Worm (Caenorhabditis elegans) whole organism, young adult: ENCODE measurements around the gene F46G10.4.

Experiments
- B0019.2 ChIP-seq: fragments of 200-800 bp; sonication (Bioruptor generic); conservative IDR thresholded peaks from 2 replicates; pipeline ENCODE4 v1.3.6; 2022; ENCODE audit warnings: missing genetic modification reagents, missing genetic modification characterization, missing compliant biosample characterization
- C06A6.2 ChIP-seq: fragments of 200-800 bp; sonication (Bioruptor generic); conservative IDR thresholded peaks from 2 replicates; pipeline ENCODE4 v1.3.6; 2022; ENCODE audit warnings: missing genetic modification characterization, missing compliant biosample characterization
- C17E4.6 ChIP-seq: fragments of 200-800 bp; sonication (Bioruptor generic); IDR thresholded peaks from 2 replicates; pipeline ENCODE4 v1.3.6; 2022; ENCODE audit warnings: missing genetic modification reagents, missing genetic modification characterization, missing compliant biosample characterization
- F23B12.7 ChIP-seq: sonication (generic microtip); optimal IDR thresholded peaks from 2 replicates; lab custom pipeline; 2017; ENCODE audit warnings: missing genetic modification characterization, mild to moderate bottlenecking, missing compliant biosample characterization, antibody characterized with exemption, moderate library complexity; ENCODE audit not compliant: insufficient read depth
- F37B4.10 ChIP-seq: fragments of 200-800 bp; sonication (Bioruptor generic); IDR thresholded peaks from 2 replicates; pipeline ENCODE4 v1.3.6; 2022; ENCODE audit warnings: missing genetic modification characterization, missing compliant biosample characterization
- F57C9.4 ChIP-seq: sonication (generic microtip); optimal IDR thresholded peaks from 2 replicates; lab custom pipeline; 2017; ENCODE audit warnings: mild to moderate bottlenecking, missing genetic modification characterization, missing compliant biosample characterization
- K11D2.4 ChIP-seq: fragments of 200-800 bp; sonication (Bioruptor generic); IDR thresholded peaks from 2 replicates; pipeline ENCODE4 v1.3.6; 2022; ENCODE audit warnings: missing genetic modification reagents, missing genetic modification characterization, missing compliant biosample characterization
- Y53F4B.3 ChIP-seq: fragments of 200-800 bp; sonication (Bioruptor generic); IDR thresholded peaks from 2 replicates; pipeline ENCODE4 v1.3.6; 2022; ENCODE audit warnings: missing genetic modification reagents, missing genetic modification characterization, missing compliant biosample characterization
- ZK185.1 ChIP-seq: sonication (generic microtip); optimal IDR thresholded peaks from 2 replicates; lab custom pipeline; 2016; ENCODE audit warnings: mild to moderate bottlenecking, missing genetic modification characterization, missing compliant biosample characterization; ENCODE audit not compliant: poor library complexity, severe bottlenecking
- attf-5 ChIP-seq: fragments of 200-800 bp; sonication (Bioruptor generic); optimal IDR thresholded peaks from 2 replicates; lab custom pipeline; 2018; ENCODE audit warnings: mild to moderate bottlenecking, missing genetic modification characterization, missing compliant biosample characterization
- bed-1 ChIP-seq: fragments of 200-800 bp; sonication (Bioruptor generic); IDR thresholded peaks from 2 replicates; pipeline ENCODE4 v1.3.6; 2022; ENCODE audit warnings: missing genetic modification reagents, missing genetic modification characterization, missing compliant biosample characterization
- cebp-1 ChIP-seq, 2 experiments: fragments of 200-800 bp in 1 of 2; sonication (Bioruptor generic) in 1 of 2; sonication (generic microtip) in 1 of 2; IDR thresholded peaks in 1 of 2; optimal IDR thresholded peaks in 1 of 2; 2 replicates each; pipeline versions ENCODE4 v1.3.6 to Lab custom; 2017 to 2022; ENCODE audit warnings: missing compliant biosample characterization in 2 of 2, missing genetic modification characterization in 2 of 2, mild to moderate bottlenecking in 1 of 2, missing genetic modification reagents in 1 of 2, moderate library complexity in 1 of 2
- ceh-100 ChIP-seq: fragments of 200-800 bp; sonication (Bioruptor generic); IDR thresholded peaks from 2 replicates; pipeline ENCODE4 v1.3.6; 2022; ENCODE audit warnings: missing genetic modification reagents, missing genetic modification characterization, missing compliant biosample characterization
- ceh-27 ChIP-seq: fragments of 200-800 bp; sonication (Bioruptor generic); optimal IDR thresholded peaks from 2 replicates; lab custom pipeline; 2018; ENCODE audit warnings: mild to moderate bottlenecking, missing genetic modification characterization, moderate library complexity, missing compliant biosample characterization
- ceh-91 ChIP-seq: fragments of 200-800 bp; sonication (Bioruptor generic); IDR thresholded peaks from 2 replicates; pipeline ENCODE4 v1.3.6; 2022; ENCODE audit warnings: missing genetic modification reagents, missing genetic modification characterization, missing compliant biosample characterization
- chd-7 ChIP-seq: sonication (generic microtip); optimal IDR thresholded peaks from 2 replicates; lab custom pipeline; 2016; ENCODE audit warnings: mild to moderate bottlenecking, missing genetic modification characterization, moderate library complexity, missing compliant biosample characterization
- efl-1 ChIP-seq: fragments of 150-350 bp; optimal IDR thresholded peaks from 2 replicates; lab custom pipeline; 2014; ENCODE audit warnings: missing biosample characterization, missing genetic modification reagents, missing genetic modification characterization
- him-1 ChIP-seq: sonication (generic microtip); optimal IDR thresholded peaks from 2 replicates; lab custom pipeline; 2016; ENCODE audit warnings: missing genotype, missing genetic modification reagents, missing genetic modification characterization, missing compliant biosample characterization
- let-526 ChIP-seq: fragments of 200-800 bp; sonication (Bioruptor generic); IDR thresholded peaks from 2 replicates; pipeline ENCODE4 v1.3.6; 2022; ENCODE audit warnings: missing genetic modification reagents, missing genetic modification characterization, missing compliant biosample characterization
- let-607 ChIP-seq, 2 experiments: fragments of 200-800 bp in 1 of 2; sonication (Bioruptor generic) in 1 of 2; sonication (generic microtip) in 1 of 2; optimal IDR thresholded peaks; 2 replicates each; lab custom pipeline; 2016 to 2018; ENCODE audit warnings: mild to moderate bottlenecking in 2 of 2, missing compliant biosample characterization in 2 of 2, missing genetic modification characterization in 2 of 2, moderate library complexity in 2 of 2, missing genotype in 1 of 2
- lin-35 ChIP-seq, 3 experiments: fragments of 150-350 bp in 2 of 3; sonication (generic microtip) in 1 of 3; optimal IDR thresholded peaks; 2 replicates each; lab custom pipeline; 2014 to 2018; ENCODE audit warnings: missing biosample characterization in 3 of 3, missing genetic modification characterization in 3 of 3, missing genetic modification reagents in 3 of 3
- lin-40 ChIP-seq: sonication (generic microtip); optimal IDR thresholded peaks from 2 replicates; lab custom pipeline; 2016; ENCODE audit warnings: missing genetic modification characterization, mild to moderate bottlenecking, missing compliant biosample characterization, missing genotype, missing genetic modification reagents
- lsl-1 ChIP-seq: fragments of 200-800 bp; sonication (Bioruptor generic); optimal IDR thresholded peaks from 2 replicates; lab custom pipeline; 2018; ENCODE audit warnings: mild to moderate bottlenecking, missing genetic modification characterization, moderate library complexity, missing compliant biosample characterization
- madf-8 ChIP-seq: fragments of 200-800 bp; sonication (Bioruptor generic); conservative IDR thresholded peaks from 2 replicates; pipeline ENCODE4 v1.3.6; 2022; ENCODE audit warnings: missing genetic modification reagents, missing genetic modification characterization, missing compliant biosample characterization
- mes-4 ChIP-seq: sonication (generic microtip); optimal IDR thresholded peaks from 2 replicates; lab custom pipeline; 2016; ENCODE audit warnings: missing genotype, missing genetic modification characterization, missing compliant biosample characterization
- mxl-1 ChIP-seq: sonication (generic microtip); optimal IDR thresholded peaks from 2 replicates; lab custom pipeline; 2016; ENCODE audit warnings: missing genetic modification characterization, missing compliant biosample characterization
- nfya-1 ChIP-seq: sonication (generic microtip); optimal IDR thresholded peaks from 2 replicates; lab custom pipeline; 2017; ENCODE audit warnings: antibody characterized with exemption, missing compliant biosample characterization, missing genetic modification characterization, borderline replicate concordance; ENCODE audit not compliant: insufficient read depth
- nhr-179 ChIP-seq: sonication (generic microtip); optimal IDR thresholded peaks from 2 replicates; lab custom pipeline; 2016; ENCODE audit warnings: mild to moderate bottlenecking, missing genetic modification characterization, missing compliant biosample characterization
- nhr-80 ChIP-seq: sonication (generic microtip); optimal IDR thresholded peaks from 2 replicates; lab custom pipeline; 2016; ENCODE audit warnings: missing genetic modification characterization, missing compliant biosample characterization
- nhr-90 ChIP-seq: sonication (generic microtip); optimal IDR thresholded peaks from 2 replicates; lab custom pipeline; 2016; ENCODE audit warnings: missing genotype, mild to moderate bottlenecking, missing genetic modification characterization, missing compliant biosample characterization
- rec-8 ChIP-seq, 2 experiments: sonication (generic microtip); optimal IDR thresholded peaks; 2 replicates each; lab custom pipeline; 2016; ENCODE audit warnings: mild to moderate bottlenecking in 2 of 2, missing genetic modification characterization in 2 of 2, missing genetic modification reagents in 2 of 2, missing genotype in 2 of 2, missing biosample characterization in 1 of 2, missing compliant biosample characterization in 1 of 2, moderate library complexity in 1 of 2
- rpc-1 ChIP-seq, 2 experiments: fragments of 150-350 bp in 1 of 2; sonication (generic microtip) in 1 of 2; optimal IDR thresholded peaks; 2 replicates each; lab custom pipeline; 2014 to 2018; ENCODE audit warnings: missing biosample characterization in 1 of 2, missing genetic modification characterization in 1 of 2, missing genetic modification reagents in 1 of 2, missing genotype in 1 of 2
- sea-2 ChIP-seq: fragments of 200-800 bp; sonication (Bioruptor generic); IDR thresholded peaks from 2 replicates; pipeline ENCODE4 v1.3.6; 2022; ENCODE audit warnings: missing genetic modification characterization, missing compliant biosample characterization
- snpc-1.3 ChIP-seq: sonication (generic microtip); optimal IDR thresholded peaks from 2 replicates; lab custom pipeline; 2017; ENCODE audit warnings: missing genetic modification characterization, mild to moderate bottlenecking, missing compliant biosample characterization, antibody characterized with exemption, moderate library complexity, missing genotype, missing genetic modification reagents; ENCODE audit not compliant: insufficient read depth
- snpc-3.4 ChIP-seq: sonication (generic microtip); optimal IDR thresholded peaks from 2 replicates; lab custom pipeline; 2017; ENCODE audit warnings: missing genetic modification characterization, mild to moderate bottlenecking, missing compliant biosample characterization, antibody characterized with exemption, moderate library complexity, missing genotype, missing genetic modification reagents
- snpc-4 ChIP-seq, 5 experiments: fragments of 150-350 bp in 1 of 5; sonication (generic microtip) in 4 of 5; optimal IDR thresholded peaks; 2 replicates each; lab custom pipeline; 2014 to 2018; ENCODE audit warnings: missing genetic modification characterization in 5 of 5, missing biosample characterization in 3 of 5, antibody characterized with exemption in 2 of 5, mild to moderate bottlenecking in 2 of 5, missing compliant biosample characterization in 2 of 5, missing genotype in 2 of 5, moderate library complexity in 2 of 5, missing genetic modification reagents in 1 of 5
- unc-62 ChIP-seq: fragments of 150-350 bp; optimal IDR thresholded peaks from 2 replicates; lab custom pipeline; 2014; ENCODE audit warnings: missing biosample characterization, missing genetic modification reagents, missing genetic modification characterization
- zim-3 ChIP-seq: sonication (generic microtip); optimal IDR thresholded peaks from 2 replicates; lab custom pipeline; 2017; ENCODE audit warnings: mild to moderate bottlenecking, missing genetic modification characterization, moderate library complexity, missing compliant biosample characterization
- ztf-26 ChIP-seq: sonication (generic microtip); optimal IDR thresholded peaks from 2 replicates; lab custom pipeline; 2017; ENCODE audit warnings: missing genetic modification characterization, missing compliant biosample characterization
- ztf-3 ChIP-seq: fragments of 200-800 bp; sonication (Bioruptor generic); optimal IDR thresholded peaks from 2 replicates; lab custom pipeline; 2018; ENCODE audit warnings: mild to moderate bottlenecking, missing genetic modification characterization, missing compliant biosample characterization
- ztf-6 ChIP-seq: fragments of 200-800 bp; sonication (Bioruptor generic); IDR thresholded peaks from 2 replicates; pipeline ENCODE4 v1.3.6; 2022; ENCODE audit warnings: missing genetic modification reagents, missing genetic modification characterization, missing compliant biosample characterization

F46G10.4 gene

DNA sequence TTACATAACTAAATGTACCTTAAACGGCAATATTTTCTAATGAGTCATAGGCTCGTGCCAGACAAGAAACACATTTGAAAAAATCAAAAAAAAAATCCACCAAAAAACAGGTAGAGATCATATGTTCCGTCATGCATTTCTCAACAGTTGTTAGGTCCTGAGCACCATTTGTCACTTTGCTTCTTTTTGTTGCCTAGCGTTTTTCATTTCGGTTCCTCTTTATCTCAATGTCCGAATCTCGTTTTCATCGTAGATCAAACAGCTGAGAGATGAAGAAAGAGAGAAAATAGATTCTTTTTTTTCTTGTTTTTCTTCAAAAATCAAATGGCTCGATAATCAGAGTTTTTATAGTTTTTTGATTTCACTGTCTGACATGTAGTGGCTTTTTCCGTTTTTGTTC, 7.1 kb downstream of the F46G10.4 start:
- TF ChIP-seq snpc-1.3 = no peak
- TF ChIP-seq ceh-100 (GFP tag; lab: Robert Waterston, UW) = no peak
- no peak for TF ChIP-seq mes-4 (tag; lab: Kevin White, UChicago)
- no peak for TF ChIP-seq sea-2 (GFP tag; lab: Robert Waterston, UW)
- TF ChIP-seq nhr-179 = no peak
- no peak for TF ChIP-seq rec-8 (tag; optimal IDR thresholded peaks at IDR 0.05; lab: Kevin White, UChicago)
- no peak for TF ChIP-seq F57C9.4
- no peak for TF ChIP-seq ceh-27 (GFP tag; lab: Kevin White, UChicago)
- no peak for TF ChIP-seq madf-8 (GFP tag; lab: Robert Waterston, UW)

DNA sequence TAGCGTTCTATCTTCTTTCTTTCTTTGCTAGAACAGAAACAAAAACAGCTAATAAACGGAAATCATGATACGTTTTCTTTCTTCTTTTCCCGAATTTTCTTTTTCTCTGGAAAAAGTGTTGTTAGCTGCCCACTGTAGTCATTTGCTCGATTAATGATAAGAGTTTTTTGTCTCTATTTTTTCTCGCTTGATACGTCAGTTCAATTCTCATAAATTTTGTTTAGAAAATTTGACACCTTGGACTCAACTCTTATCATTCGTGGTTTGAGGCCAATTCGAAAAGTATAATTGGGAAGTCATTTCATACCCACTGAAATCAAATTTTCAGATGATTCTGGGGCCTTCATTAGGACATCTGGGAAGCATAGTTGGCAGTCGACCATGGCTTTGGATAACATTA, 8.0 kb downstream of the F46G10.4 start:
- TF ChIP-seq nfya-1 (tag; lab: Kevin White, UChicago) (no peak), nhr-80 (tag; lab: Kevin White, UChicago) (peak; percentile 74)
- TF ChIP-seq, all 124 proteins: peak for 1

DNA sequence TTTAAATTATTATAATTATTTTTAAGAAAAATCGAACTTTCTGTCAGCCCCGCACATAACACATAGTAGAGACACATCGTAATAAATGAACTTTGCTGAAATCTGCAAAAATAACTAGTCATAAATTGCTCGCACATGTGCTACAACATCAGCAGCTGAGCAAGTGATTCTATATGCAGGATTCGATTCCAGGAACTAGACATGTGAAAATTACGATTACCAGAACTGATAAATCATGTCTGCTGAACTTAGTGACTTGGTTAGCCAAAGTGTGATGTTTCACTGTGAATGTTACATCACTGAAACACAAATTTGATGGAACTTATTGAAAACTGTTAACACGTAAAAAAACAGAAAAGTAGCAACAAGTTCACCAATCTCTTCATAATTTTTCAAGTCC, 13.4 kb downstream of the F46G10.4 start:
- TF ChIP-seq ztf-3 (GFP tag; lab: Kevin White, UChicago) (no peak), nhr-90 (no peak), efl-1 (GFP tag; lab: Kevin White, UChicago) (no peak), Y53F4B.3 (GFP tag; lab: Robert Waterston, UW) (no peak), F23B12.7 (no peak), snpc-3.4 (tag; lab: Kevin White, UChicago) (no peak), ztf-6 (GFP tag; lab: Robert Waterston, UW) (no peak), him-1 (tag; lab: Kevin White, UChicago) (no peak), chd-7 (tag; lab: Kevin White, UChicago) (no peak), mes-4 (tag; lab: Kevin White, UChicago) (no peak), C17E4.6 (no peak), let-526 (GFP tag; lab: Robert Waterston, UW) (no peak), snpc-1.3 (no peak), C06A6.2 (GFP tag; lab: Robert Waterston, UW) (no peak), snpc-4 (GFP tag; optimal IDR thresholded peaks at IDR 0.05; lab: Kevin White, UChicago) (no peak), snpc-4 (tag; optimal IDR thresholded peaks at IDR 0.05; lab: Kevin White, UChicago) (no peak), B0019.2 (no peak), lsl-1 (GFP tag; lab: Kevin White, UChicago) (no peak)

DNA sequence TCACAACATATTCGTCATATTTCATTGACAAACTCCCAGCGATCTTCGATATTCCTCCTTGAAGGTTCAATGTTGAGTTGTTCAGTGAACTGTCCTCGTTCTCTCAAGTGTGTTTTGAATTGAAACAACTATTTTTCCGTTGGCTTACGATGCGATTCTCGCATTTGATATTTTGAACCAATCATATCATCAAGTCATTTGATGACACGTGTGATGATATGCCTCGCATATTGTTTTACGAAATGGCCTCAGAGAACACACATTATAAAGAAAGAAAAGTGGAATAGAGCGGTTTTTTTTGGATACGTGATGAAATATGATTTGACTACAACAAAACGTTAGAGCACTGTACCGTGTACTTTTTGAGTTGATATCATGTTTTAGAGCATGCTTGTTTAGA, 14.6 kb downstream of the F46G10.4 start:
- no peak for TF ChIP-seq mxl-1 (tag; lab: Kevin White, UChicago)
- no peak for TF ChIP-seq ceh-91 (GFP tag; lab: Robert Waterston, UW)
- TF ChIP-seq ZK185.1 (tag; lab: Kevin White, UChicago) = peak; percentile 71
- peak; percentile 41 for TF ChIP-seq nhr-80 (tag; lab: Kevin White, UChicago)
- TF ChIP-seq unc-62 (GFP tag; lab: Kevin White, UChicago) = peak; percentile 23
- TF ChIP-seq rpc-1 (optimal IDR thresholded peaks at IDR 0.05; lab: Kevin White, UChicago) = no peak
- no peak for TF ChIP-seq rpc-1 (tag; optimal IDR thresholded peaks at IDR 0.05; lab: Kevin White, UChicago)
- peak; percentile 65; the same call in 1 of the 2 replicates for TF ChIP-seq cebp-1 (GFP tag; IDR thresholded peaks at IDR 0.05; lab: Robert Waterston, UW)
- TF ChIP-seq cebp-1 (tag; optimal IDR thresholded peaks at IDR 0.05; lab: Kevin White, UChicago) = peak; percentile 85
- TF ChIP-seq lin-40 (tag; lab: Kevin White, UChicago) = peak; percentile 63
- TF ChIP-seq K11D2.4 (GFP tag; lab: Robert Waterston, UW) = no peak
- TF ChIP-seq bed-1 (GFP tag; lab: Robert Waterston, UW) = no peak
- no peak for TF ChIP-seq attf-5 (GFP tag; lab: Kevin White, UChicago)
- peak; percentile 78 for TF ChIP-seq ztf-26 (tag; lab: Kevin White, UChicago)
- peak; percentile 63; the same call in 1 of the 2 replicates for TF ChIP-seq C06A6.2 (GFP tag; lab: Robert Waterston, UW)
- TF ChIP-seq zim-3 (tag; lab: Kevin White, UChicago) = no peak
- TF ChIP-seq let-607 (tag; optimal IDR thresholded peaks at IDR 0.05; lab: Kevin White, UChicago) = peak in 1 of 2 experiments; percentile 81
- peak in 1 of 3 experiments; percentile 4 for TF ChIP-seq lin-35 (GFP tag; optimal IDR thresholded peaks at IDR 0.05; lab: Kevin White, UChicago)
- TF ChIP-seq F23B12.7 = peak; percentile 24
- no peak for TF ChIP-seq snpc-4 (GFP tag; optimal IDR thresholded peaks at IDR 0.05; lab: Kevin White, UChicago)
- TF ChIP-seq snpc-4 (tag; optimal IDR thresholded peaks at IDR 0.05; lab: Kevin White, UChicago) = peak in 2 of 4 experiments; percentile 16 to 19
- TF ChIP-seq F37B4.10 = no peak
